Fruit fly (Drosophila melanogaster): ENCODE results near the gene UGP.

The UGP gene

DNA sequence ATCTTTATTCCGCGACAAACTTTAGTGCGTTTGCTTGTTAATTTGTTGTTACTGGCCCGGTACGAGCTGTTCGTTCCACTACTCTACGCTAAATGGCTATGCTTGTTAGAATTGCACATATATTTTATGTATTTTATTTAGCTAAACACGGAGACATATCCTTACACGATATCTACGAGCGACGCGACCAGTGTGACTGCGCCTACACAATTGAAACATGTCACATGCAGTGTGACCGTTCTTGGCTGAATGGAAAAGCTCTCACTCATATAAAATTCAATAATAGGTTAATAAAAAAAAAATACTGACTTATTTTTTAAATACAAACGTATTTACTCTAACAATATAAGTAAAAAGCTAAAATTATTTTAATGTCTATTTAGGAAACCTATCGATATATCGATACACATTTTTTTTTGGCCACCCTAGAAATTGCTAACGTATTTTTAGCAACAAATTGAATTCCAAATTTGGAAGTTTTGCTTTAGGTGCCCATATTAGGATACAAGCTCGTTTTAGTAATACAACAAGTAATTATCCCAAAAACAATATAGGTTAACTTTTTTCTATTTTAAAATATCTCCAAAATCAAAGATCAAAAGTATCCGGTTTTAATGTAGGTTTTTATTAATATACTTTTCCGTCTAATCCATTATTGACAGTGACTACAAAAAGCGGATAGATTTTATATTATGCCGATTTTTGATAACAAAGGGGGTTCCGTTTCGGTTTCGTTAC lies 40.4 kb upstream of the UGP start, which contains the start of gene CG4080:
Gene CG4080 (minus strand): TSS at position 215 of the 738 bp plus-strand sequence.
- TF ChIP-seq Snoo (tag; optimal IDR thresholded peaks at IDR 0.05) (no peak), Pif1B (GFP tag; optimal IDR thresholded peaks at IDR 0.05) (no peak), CG34367 (tag; optimal IDR thresholded peaks at IDR 0.05) (peak; percentile 13), CG8159 (tag; optimal IDR thresholded peaks at IDR 0.05) (peak; percentile 68), EcR (GFP tag; optimal IDR thresholded peaks at IDR 0.05) (peak; percentile 48), Pif1A (GFP tag; optimal IDR thresholded peaks at IDR 0.05) (peak; percentile 28)

DNA sequence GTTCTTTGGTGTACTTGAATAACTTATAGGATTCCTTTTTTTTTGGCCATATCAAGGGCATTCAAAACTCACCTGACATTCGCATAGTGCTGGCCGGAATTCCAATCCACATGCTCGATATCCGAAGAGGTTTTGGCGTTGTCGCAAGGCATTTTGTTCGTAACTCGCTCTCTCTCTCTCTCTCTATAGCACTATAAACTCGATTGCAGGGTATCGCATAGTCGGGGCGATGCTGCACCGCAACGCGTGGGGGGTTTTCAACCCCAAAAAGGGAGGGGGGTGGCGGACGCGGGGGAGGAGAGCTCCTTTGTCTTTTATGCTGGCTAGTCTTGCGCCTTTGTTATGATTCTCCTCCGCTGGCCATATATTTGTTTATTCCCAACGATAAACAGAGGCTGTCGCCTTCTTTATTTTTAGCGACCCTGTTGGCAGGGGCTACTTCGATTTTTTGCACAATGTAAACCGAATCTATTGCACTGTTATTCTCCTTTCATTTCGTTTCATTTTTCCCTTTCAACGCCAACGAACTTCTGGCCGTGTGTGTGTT lies 39.8 kb upstream of the UGP start:
- TF ChIP-seq CG14655 (GFP tag; optimal IDR thresholded peaks at IDR 0.05) (no peak), CG34367 (tag; optimal IDR thresholded peaks at IDR 0.05) (no peak), gl (tag; optimal IDR thresholded peaks at IDR 0.05) (no peak), fd96Ca (GFP tag; IDR thresholded peaks at IDR 0.05) (no peak; the same call in 2 of the 3 replicates), Ets98B (GFP tag; IDR thresholded peaks at IDR 0.05) (0 out of 2 replicates have a peak, but pooled peaks have one; percentile 46), CG8301 (tag; optimal IDR thresholded peaks at IDR 0.05) (no peak), Pif1A (GFP tag; optimal IDR thresholded peaks at IDR 0.05) (no peak), CG12605 (GFP tag; IDR thresholded peaks at IDR 0.05) (0 out of 2 replicates have a peak, but pooled peaks have one; percentile 46), D1 (tag; optimal IDR thresholded peaks at IDR 0.05) (peak; percentile 3), Pif1B (GFP tag; optimal IDR thresholded peaks at IDR 0.05) (no peak), Snoo (tag; optimal IDR thresholded peaks at IDR 0.05) (peak; percentile 29), CG15710 (tag; optimal IDR thresholded peaks at IDR 0.05) (peak; percentile 9), CG4496 (GFP tag; IDR thresholded peaks at IDR 0.05) (peak; percentile 50; the same call in 1 of the 3 replicates), CG8159 (tag; optimal IDR thresholded peaks at IDR 0.05) (peak; percentile 20), rn (GFP tag; IDR thresholded peaks at IDR 0.05) (no peak), EcR (GFP tag; optimal IDR thresholded peaks at IDR 0.05) (peak; percentile 86), CG32121 (GFP tag; IDR thresholded peaks at IDR 0.05) (peak; percentile 35; the same call in 1 of the 2 replicates), CG10348 (GFP tag; IDR thresholded peaks at IDR 0.05) (no peak), CG9948 (tag; optimal IDR thresholded peaks at IDR 0.05) (peak; percentile 17), CG17806 (tag; optimal IDR thresholded peaks at IDR 0.05) (peak; percentile 1), CG13204 (GFP tag; optimal IDR thresholded peaks at IDR 0.05) (no peak)

DNA sequence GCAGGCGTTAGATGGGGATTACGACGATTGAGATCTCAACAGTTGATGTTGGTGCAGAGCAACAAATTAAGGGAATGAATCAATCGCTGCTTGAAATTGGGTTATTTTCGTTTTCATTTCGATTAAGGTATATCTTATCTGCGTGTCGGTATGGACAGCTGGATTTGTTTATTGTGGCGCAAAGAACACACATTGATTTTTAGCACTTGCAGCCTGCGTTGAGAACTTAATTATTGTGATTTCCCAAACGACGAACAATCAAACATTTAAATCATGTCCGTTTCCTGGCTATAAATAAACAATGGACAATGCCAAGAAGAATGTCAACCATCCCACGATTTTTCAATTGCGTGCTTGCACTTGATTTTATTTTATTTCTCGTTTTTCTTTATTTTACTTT lies 39.3 kb upstream of the UGP start:
- TF ChIP-seq CG13204 (GFP tag; optimal IDR thresholded peaks at IDR 0.05) (no peak), CG8159 (tag; optimal IDR thresholded peaks at IDR 0.05) (no peak), CG10348 (GFP tag; IDR thresholded peaks at IDR 0.05) (no peak), CG34367 (tag; optimal IDR thresholded peaks at IDR 0.05) (no peak), Pif1A (GFP tag; optimal IDR thresholded peaks at IDR 0.05) (no peak)

DNA sequence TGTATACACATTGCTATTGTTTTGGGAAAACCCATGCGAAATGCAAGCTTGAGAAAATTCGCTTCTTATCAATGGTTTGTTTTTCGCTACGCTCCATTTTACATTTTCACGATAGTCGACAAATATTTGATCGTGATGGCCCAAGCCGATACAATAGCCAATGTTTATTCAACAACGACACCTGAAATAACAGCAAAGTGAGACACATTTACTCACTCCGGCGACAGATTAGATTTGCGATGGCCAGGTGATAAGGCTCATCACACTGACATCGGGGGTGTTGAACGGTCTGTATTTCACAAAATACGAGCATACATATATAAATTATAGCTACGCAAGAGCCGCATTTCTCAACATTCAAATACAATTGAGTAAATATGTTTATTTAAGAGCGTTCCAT lies 38.4 kb upstream of the UGP start:
- TF ChIP-seq CG14655 (GFP tag; optimal IDR thresholded peaks at IDR 0.05) (peak; percentile 22), EcR (GFP tag; optimal IDR thresholded peaks at IDR 0.05) (no peak), CG9948 (tag; optimal IDR thresholded peaks at IDR 0.05) (no peak), CG15710 (tag; optimal IDR thresholded peaks at IDR 0.05) (no peak), CG17806 (tag; optimal IDR thresholded peaks at IDR 0.05) (no peak), CG34367 (tag; optimal IDR thresholded peaks at IDR 0.05) (no peak), CG13204 (GFP tag; optimal IDR thresholded peaks at IDR 0.05) (no peak), CG10348 (GFP tag; IDR thresholded peaks at IDR 0.05) (no peak), CG12605 (GFP tag; IDR thresholded peaks at IDR 0.05) (no peak), CG8301 (tag; optimal IDR thresholded peaks at IDR 0.05) (no peak), gl (tag; optimal IDR thresholded peaks at IDR 0.05) (peak; percentile 49), Ets98B (GFP tag; IDR thresholded peaks at IDR 0.05) (no peak), fd96Ca (GFP tag; IDR thresholded peaks at IDR 0.05) (no peak), Pif1A (GFP tag; optimal IDR thresholded peaks at IDR 0.05) (peak; percentile 29), CG4496 (GFP tag; IDR thresholded peaks at IDR 0.05) (peak; percentile 54; the same call in 1 of the 3 replicates), rn (GFP tag; IDR thresholded peaks at IDR 0.05) (no peak), CG8159 (tag; optimal IDR thresholded peaks at IDR 0.05) (no peak), Pif1B (GFP tag; optimal IDR thresholded peaks at IDR 0.05) (peak; percentile 12), CG32121 (GFP tag; IDR thresholded peaks at IDR 0.05) (peak; percentile 51; the same call in 1 of the 2 replicates), D1 (tag; optimal IDR thresholded peaks at IDR 0.05) (no peak), Snoo (tag; optimal IDR thresholded peaks at IDR 0.05) (no peak)

DNA sequence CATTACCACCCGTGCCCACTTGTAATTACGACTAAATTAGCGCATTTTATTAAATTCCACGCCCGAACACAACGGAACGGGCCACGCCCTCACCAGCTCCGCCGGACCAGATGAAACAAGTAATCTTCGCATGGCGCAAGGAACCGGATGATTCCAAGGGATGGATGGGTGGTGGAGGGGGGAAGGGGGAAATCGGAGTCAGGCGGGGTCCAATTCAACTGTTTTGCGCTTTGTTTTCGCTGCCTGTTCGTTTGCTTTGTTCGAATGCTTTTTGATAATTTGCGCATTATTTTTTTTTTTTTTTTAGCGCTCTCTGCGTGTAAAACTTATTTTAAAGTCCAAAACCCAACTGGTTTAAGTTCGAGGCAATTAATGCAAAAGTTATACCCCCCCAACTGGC lies 38.0 kb upstream of the UGP start:
- TF ChIP-seq Ets98B (GFP tag; IDR thresholded peaks at IDR 0.05) (no peak), EcR (GFP tag; optimal IDR thresholded peaks at IDR 0.05) (peak; percentile 33), Pif1B (GFP tag; optimal IDR thresholded peaks at IDR 0.05) (no peak), CG12605 (GFP tag; IDR thresholded peaks at IDR 0.05) (peak; percentile 30; the same call in 1 of the 2 replicates), CG10348 (GFP tag; IDR thresholded peaks at IDR 0.05) (no peak)

DNA sequence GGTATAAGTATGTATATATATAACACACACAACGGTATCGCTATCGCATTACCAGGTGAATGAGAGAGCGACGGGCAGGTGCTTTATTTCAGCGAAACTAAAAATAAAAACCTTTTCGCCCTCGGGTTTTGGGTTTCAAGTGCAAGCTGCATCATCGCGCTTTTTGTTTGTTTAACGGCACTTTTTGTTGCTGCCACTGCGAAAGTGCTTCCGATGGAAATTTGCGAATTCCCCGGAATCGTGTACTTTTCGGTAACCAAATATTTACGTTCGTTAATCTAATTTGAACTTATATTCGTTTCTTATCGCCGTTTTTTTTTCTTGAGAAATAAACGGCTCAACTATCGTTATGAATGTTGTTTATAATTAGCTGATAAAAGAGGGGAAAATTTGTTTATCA lies 37.3 kb upstream of the UGP start:
- no peak for TF ChIP-seq EcR (GFP tag; optimal IDR thresholded peaks at IDR 0.05)
- TF ChIP-seq CG8159 (tag; optimal IDR thresholded peaks at IDR 0.05) = no peak
- TF ChIP-seq CG17806 (tag; optimal IDR thresholded peaks at IDR 0.05) = no peak
- no peak for TF ChIP-seq Ets98B (GFP tag; IDR thresholded peaks at IDR 0.05)
- no peak for TF ChIP-seq Pif1A (GFP tag; optimal IDR thresholded peaks at IDR 0.05)
- TF ChIP-seq CG13204 (GFP tag; optimal IDR thresholded peaks at IDR 0.05) = no peak
- TF ChIP-seq CG9948 (tag; optimal IDR thresholded peaks at IDR 0.05) = no peak
- TF ChIP-seq fd96Ca (GFP tag; IDR thresholded peaks at IDR 0.05) = no peak
- no peak for TF ChIP-seq D1 (tag; optimal IDR thresholded peaks at IDR 0.05)
- no peak for TF ChIP-seq CG14655 (GFP tag; optimal IDR thresholded peaks at IDR 0.05)
- no peak for TF ChIP-seq CG8301 (tag; optimal IDR thresholded peaks at IDR 0.05)
- TF ChIP-seq gl (tag; optimal IDR thresholded peaks at IDR 0.05) = no peak
